Worm (Caenorhabditis elegans) whole organism, young adult: ENCODE measurements around the gene Y108G3AL.2.

ENCODE experiments used
- F22D6.2 ChIP-seq: sonication (generic microtip); optimal IDR thresholded peaks from 2 replicates; lab custom pipeline; 2016; ENCODE audit warnings: mild to moderate bottlenecking, missing genetic modification characterization, missing compliant biosample characterization
- T26A5.8 ChIP-seq: sonication (generic microtip); optimal IDR thresholded peaks from 2 replicates; lab custom pipeline; 2016; ENCODE audit warnings: missing genetic modification characterization, missing compliant biosample characterization
- atf-7 ChIP-seq: sonication (generic microtip); optimal IDR thresholded peaks from 2 replicates; lab custom pipeline; 2017; ENCODE audit warnings: mild to moderate bottlenecking, missing genetic modification characterization, missing compliant biosample characterization
- ceh-27 ChIP-seq: fragments of 200-800 bp; sonication (Bioruptor generic); optimal IDR thresholded peaks from 2 replicates; lab custom pipeline; 2018; ENCODE audit warnings: mild to moderate bottlenecking, missing genetic modification characterization, moderate library complexity, missing compliant biosample characterization
- ceh-40 ChIP-seq: fragments of 200-800 bp; sonication (Bioruptor generic); IDR thresholded peaks from 2 replicates; pipeline ENCODE4 v1.3.6; 2022; ENCODE audit warnings: missing genetic modification characterization, missing compliant biosample characterization
- lin-54 ChIP-seq: fragments of 200-800 bp; sonication (Bioruptor generic); optimal IDR thresholded peaks from 2 replicates; lab custom pipeline; 2018; ENCODE audit warnings: mild to moderate bottlenecking, missing genetic modification characterization, missing compliant biosample characterization
- madf-8 ChIP-seq: fragments of 200-800 bp; sonication (Bioruptor generic); conservative IDR thresholded peaks from 2 replicates; pipeline ENCODE4 v1.3.6; 2022; ENCODE audit warnings: missing genetic modification reagents, missing genetic modification characterization, missing compliant biosample characterization
- nfya-1 ChIP-seq: sonication (generic microtip); optimal IDR thresholded peaks from 2 replicates; lab custom pipeline; 2017; ENCODE audit warnings: antibody characterized with exemption, missing compliant biosample characterization, missing genetic modification characterization, borderline replicate concordance; ENCODE audit not compliant: insufficient read depth
- repo-1 ChIP-seq: sonication (generic microtip); optimal IDR thresholded peaks from 2 replicates; lab custom pipeline; 2017; ENCODE audit warnings: mild to moderate bottlenecking, missing genetic modification characterization, missing compliant biosample characterization
- unc-130 ChIP-seq: sonication (generic microtip); optimal IDR thresholded peaks from 2 replicates; lab custom pipeline; 2016; ENCODE audit warnings: missing genetic modification reagents, missing genetic modification characterization, missing compliant biosample characterization
- unc-62 ChIP-seq: fragments of 150-350 bp; optimal IDR thresholded peaks from 2 replicates; lab custom pipeline; 2014; ENCODE audit warnings: missing biosample characterization, missing genetic modification reagents, missing genetic modification characterization
- ztf-28 ChIP-seq: fragments of 200-800 bp; sonication (Bioruptor generic); IDR thresholded peaks from 2 replicates; pipeline ENCODE4 v1.3.6; 2022; ENCODE audit warnings: missing genetic modification reagents, missing genetic modification characterization, missing compliant biosample characterization

- TF ChIP-seq lin-54 (GFP tag; lab: Kevin White, UChicago) (no peak), unc-130 (GFP tag; lab: Kevin White, UChicago) (no peak), T26A5.8 (tag; lab: Kevin White, UChicago) (no peak), ceh-40 (GFP tag; lab: Robert Waterston, UW) (no peak), repo-1 (tag; lab: Kevin White, UChicago) (no peak), nfya-1 (tag; lab: Kevin White, UChicago) (no peak), ceh-27 (no peak), unc-62 (GFP tag; lab: Kevin White, UChicago) (no peak), F22D6.2 (no peak), madf-8 (GFP tag; lab: Robert Waterston, UW) (no peak), ztf-28 (no peak), atf-7 (tag; lab: Kevin White, UChicago) (no peak)
Observed at ce11 chrV:123915-124314, 42.9 kb upstream of the Y108G3AL.2 start.
